Worm (Caenorhabditis elegans) whole organism, L4 larva: ENCODE data around the gene isy-1.

ENCODE experiments used
- ceh-62 ChIP-seq: sonication (generic microtip); optimal IDR thresholded peaks from 2 replicates; lab custom pipeline; 2017; ENCODE audit warnings: missing biosample characterization, missing genetic modification characterization
- hlh-11 ChIP-seq: fragments of 200-800 bp; sonication (Bioruptor generic); optimal IDR thresholded peaks from 2 replicates; lab custom pipeline; 2018; ENCODE audit warnings: mild to moderate bottlenecking, missing genetic modification characterization, missing compliant biosample characterization
- nhr-11 ChIP-seq: fragments of 150-350 bp; optimal IDR thresholded peaks from 2 replicates; lab custom pipeline; 2014; ENCODE audit warnings: missing biosample characterization, missing genetic modification characterization
- zfp-2 ChIP-seq: sonication (generic microtip); optimal IDR thresholded peaks from 2 replicates; lab custom pipeline; 2016; ENCODE audit warnings: mild to moderate bottlenecking, missing genetic modification characterization, missing compliant biosample characterization

- no peak for TF ChIP-seq hlh-11 (tag; lab: Kevin White, UChicago)
- no peak for TF ChIP-seq ceh-62 (tag; lab: Kevin White, UChicago)
- TF ChIP-seq zfp-2, result no peak
- no peak for TF ChIP-seq nhr-11 (tag; lab: Kevin White, UChicago)
Observed at ce11 chrV:10970070-10970469, 30.4 kb downstream of the isy-1 start, which contains the start of gene F17C11.22.
